Fruit fly (Drosophila melanogaster): ENCODE results near the gene CG32152.

Gene CG32152

DNA sequence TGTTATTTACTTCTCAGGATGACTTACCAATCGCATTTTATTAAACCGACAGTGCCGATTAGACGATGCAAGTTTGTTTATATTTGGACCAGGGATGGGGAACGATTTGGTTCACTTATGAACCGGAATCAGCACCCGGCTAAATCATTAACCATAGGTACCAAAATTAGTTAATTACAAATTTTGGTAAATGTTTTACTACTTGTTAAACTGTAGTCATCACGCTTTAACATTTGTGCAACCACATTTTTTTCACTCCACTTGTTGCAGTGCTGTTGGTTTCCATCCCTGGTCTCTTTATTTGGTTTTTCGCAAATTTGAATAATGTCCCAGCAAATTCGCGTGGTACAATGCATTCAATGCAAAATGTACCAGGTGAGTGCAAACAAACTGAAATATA lies 38.3 kb downstream of the CG32152 start, which contains the start of the genes IntS9 and CG43295 (continued):
- TF ChIP-seq onecut (GFP tag; IDR thresholded peaks at IDR 0.05) (peak; percentile 47), CG2199 (GFP tag; IDR thresholded peaks at IDR 0.05) (peak; percentile 74; the same call in 2 of the 3 replicates), CG11085 (GFP tag; IDR thresholded peaks at IDR 0.05) (peak; percentile 49; the same call in 1 of the 2 replicates), CG17912 (GFP tag; optimal IDR thresholded peaks at IDR 0.05) (peak; percentile 16), Ets97D (GFP tag; optimal IDR thresholded peaks at IDR 0.05) (peak; percentile 71), CG12104 (GFP tag; optimal IDR thresholded peaks at IDR 0.05) (peak; percentile 44), CG16779 (GFP tag; IDR thresholded peaks at IDR 0.05) (peak; percentile 73; the same call in 1 of the 2 replicates), sd (tag; optimal IDR thresholded peaks at IDR 0.05) (no peak), CG9609 (GFP tag; optimal IDR thresholded peaks at IDR 0.05) (peak; percentile 85), tio (GFP tag; optimal IDR thresholded peaks at IDR 0.05) (peak; percentile 77), Oaz (GFP tag; IDR thresholded peaks at IDR 0.05) (peak; percentile 74), NfI (GFP tag; optimal IDR thresholded peaks at IDR 0.05) (peak; percentile 77), CG7745 (tag; optimal IDR thresholded peaks at IDR 0.05) (no peak), gem (tag; optimal IDR thresholded peaks at IDR 0.05) (no peak), Lhr (GFP tag; optimal IDR thresholded peaks at IDR 0.05) (peak; percentile 48), CG17568 (GFP tag; optimal IDR thresholded peaks at IDR 0.05) (no peak), ATbp (GFP tag; optimal IDR thresholded peaks at IDR 0.05) (peak; percentile 62), CG11398 (GFP tag; optimal IDR thresholded peaks at IDR 0.05) (peak; percentile 81), CG6689 (GFP tag; IDR thresholded peaks at IDR 0.05) (peak; percentile 88), CG9727 (GFP tag; optimal IDR thresholded peaks at IDR 0.05) (peak; percentile 78), Doc2 (GFP tag; IDR thresholded peaks at IDR 0.05) (no peak), Antp (GFP tag; optimal IDR thresholded peaks at IDR 0.05) (peak; percentile 89), sima (GFP tag; optimal IDR thresholded peaks at IDR 0.05) (peak; percentile 25), Deaf1 (tag; optimal IDR thresholded peaks at IDR 0.05) (no peak), NFAT (GFP tag; IDR thresholded peaks at IDR 0.05) (peak; percentile 77), Ptx1 (GFP tag; IDR thresholded peaks at IDR 0.05) (peak; percentile 88), Vsx1 (GFP tag; optimal IDR thresholded peaks at IDR 0.05) (no peak), Awh (GFP tag; IDR thresholded peaks at IDR 0.05) (peak; percentile 82), Scr (GFP tag; IDR thresholded peaks at IDR 0.05; ENCODE audit: partially characterized antibody) (peak; percentile 37), peb (GFP tag; IDR thresholded peaks at IDR 0.05) (peak; percentile 72), Blimp-1 (GFP tag; optimal IDR thresholded peaks at IDR 0.05) (no peak), CG11723 (GFP tag; optimal IDR thresholded peaks at IDR 0.05) (no peak), bcd (GFP tag; optimal IDR thresholded peaks at IDR 0.05) (peak; percentile 72), chif (GFP tag; optimal IDR thresholded peaks at IDR 0.05) (peak; percentile 79 to 85), CG8388 (GFP tag; optimal IDR thresholded peaks at IDR 0.05) (peak; percentile 79), Elba2 (GFP tag; optimal IDR thresholded peaks at IDR 0.05) (peak; percentile 69), CG11695 (GFP tag; IDR thresholded peaks at IDR 0.05) (peak; percentile 77), zfh1 (GFP tag; IDR thresholded peaks at IDR 0.05) (peak; percentile 90), CG18011 (GFP tag; optimal IDR thresholded peaks at IDR 0.05) (peak; percentile 70), trem (tag; optimal IDR thresholded peaks at IDR 0.05) (peak; percentile 83), trh (GFP tag; optimal IDR thresholded peaks at IDR 0.05) (peak; percentile 60), CG3065 (GFP tag; optimal IDR thresholded peaks at IDR 0.05) (peak; percentile 75), hbn (GFP tag; IDR thresholded peaks at IDR 0.05; ENCODE audit: partially characterized antibody) (no peak), slou (GFP tag; optimal IDR thresholded peaks at IDR 0.05) (peak; percentile 67), CG7928 (GFP tag; optimal IDR thresholded peaks at IDR 0.05) (peak; percentile 96)
